Fruit fly (Drosophila melanogaster) whole organism, embryonic: ENCODE measurements around the gene CG46412.

ENCODE experiments used
- CG10462 ChIP-seq: fragments of 200-800 bp; sonication (Bioruptor generic); optimal IDR thresholded peaks from 2 replicates; lab custom pipeline; 2016; ENCODE audit warnings: missing biosample characterization, missing genetic modification characterization
- CG11696 ChIP-seq: fragments of 200-800 bp; sonication (Bioruptor generic); IDR thresholded peaks from 2 replicates; pipeline ENCODE4 v1.3.6; 2022; ENCODE audit warnings: missing biosample characterization, missing genetic modification characterization
- CG17361 ChIP-seq: fragments of 200-800 bp; sonication (Bioruptor generic); IDR thresholded peaks from 3 replicates; pipeline ENCODE4 v1.3.6; 2022; ENCODE audit warnings: missing biosample characterization, missing genetic modification characterization
- CG2199 ChIP-seq: fragments of 200-800 bp; sonication (Bioruptor generic); IDR thresholded peaks from 3 replicates; pipeline ENCODE4 v1.3.6; 2022; ENCODE audit warnings: missing biosample characterization, missing genetic modification characterization
- CG30403 ChIP-seq: fragments of 200-800 bp; sonication (Bioruptor generic); optimal IDR thresholded peaks from 3 replicates; lab custom pipeline; 2016; ENCODE audit warnings: missing biosample characterization, missing genetic modification characterization
- CG31388 ChIP-seq: fragments of 200-800 bp; sonication (Bioruptor generic); optimal IDR thresholded peaks from 2 replicates; lab custom pipeline; 2016; ENCODE audit warnings: missing biosample characterization, missing genetic modification characterization
- CG3163 ChIP-seq: fragments of 200-800 bp; sonication (Bioruptor generic); optimal IDR thresholded peaks from 3 replicates; lab custom pipeline; 2016; ENCODE audit warnings: missing biosample characterization, missing genetic modification characterization
- CG3407 ChIP-seq: fragments of 200-800 bp; sonication (Bioruptor generic); optimal IDR thresholded peaks from 2 replicates; lab custom pipeline; 2018; ENCODE audit warnings: missing biosample characterization, mild to moderate bottlenecking, missing genetic modification characterization
- CG4617 ChIP-seq: fragments of 200-800 bp; sonication (Bioruptor generic); optimal IDR thresholded peaks from 3 replicates; lab custom pipeline; 2016; ENCODE audit warnings: missing biosample characterization, missing genetic modification characterization, borderline replicate concordance
- CG8359 ChIP-seq: fragments of 200-800 bp; sonication (Bioruptor generic); optimal IDR thresholded peaks from 2 replicates; lab custom pipeline; 2017; ENCODE audit warnings: missing biosample characterization, mild to moderate bottlenecking, missing genetic modification characterization, borderline replicate concordance
- CTCF ChIP-seq: fragments of 200-800 bp; sonication (Bioruptor generic); optimal IDR thresholded peaks from 2 replicates; lab custom pipeline; 2017; ENCODE audit warnings: missing biosample characterization, mild to moderate bottlenecking, missing genetic modification characterization, moderate library complexity
- Dad ChIP-seq: fragments of 200-800 bp; sonication (Bioruptor generic); optimal IDR thresholded peaks from 3 replicates; lab custom pipeline; 2016; ENCODE audit warnings: missing biosample characterization, missing genetic modification characterization
- Deaf1 ChIP-seq: fragments of 200-800 bp; optimal IDR thresholded peaks from 3 replicates; lab custom pipeline; 2019; ENCODE audit warnings: missing biosample characterization, mild to moderate bottlenecking, missing genetic modification characterization, moderate library complexity
- Dip3 ChIP-seq: fragments of 200-800 bp; sonication (Bioruptor generic); optimal IDR thresholded peaks from 3 replicates; lab custom pipeline; 2016; ENCODE audit warnings: missing biosample characterization, missing genetic modification characterization
- E2f1 ChIP-seq: fragments of 200-800 bp; sonication (Bioruptor generic); IDR thresholded peaks from 2 replicates; pipeline ENCODE4 v1.3.6; 2022; ENCODE audit warnings: missing biosample characterization, missing genetic modification characterization
- Ets65A ChIP-seq: fragments of 200-800 bp; sonication (Bioruptor generic); peaks from one replicate; lab custom pipeline; 2016; ENCODE audit warnings: missing biosample characterization, missing genetic modification characterization
- Ets97D ChIP-seq: fragments of 200-800 bp; sonication (Bioruptor generic); optimal IDR thresholded peaks from 3 replicates; lab custom pipeline; 2016; ENCODE audit warnings: missing biosample characterization, missing genetic modification characterization
- Gsc ChIP-seq: fragments of 200-800 bp; sonication (Bioruptor generic); IDR thresholded peaks from 2 replicates; pipeline ENCODE4 v1.3.6; 2022; ENCODE audit warnings: missing biosample characterization, missing genetic modification characterization
- Hey ChIP-seq: fragments of 200-800 bp; sonication (Bioruptor generic); optimal IDR thresholded peaks from 3 replicates; lab custom pipeline; 2018; ENCODE audit warnings: missing biosample characterization, mild to moderate bottlenecking, missing genetic modification characterization
- HmgD ChIP-seq: fragments of 200-800 bp; sonication (Bioruptor generic); optimal IDR thresholded peaks from 3 replicates; lab custom pipeline; 2016; ENCODE audit warnings: missing biosample characterization, missing genetic modification characterization
- MESR4 ChIP-seq: fragments of 200-800 bp; sonication (Bioruptor generic); optimal IDR thresholded peaks from 2 replicates; lab custom pipeline; 2018; ENCODE audit warnings: missing biosample characterization, mild to moderate bottlenecking, missing genetic modification characterization, moderate library complexity
- MTF-1 ChIP-seq: fragments of 200-800 bp; sonication (Bioruptor generic); optimal IDR thresholded peaks from 2 replicates; lab custom pipeline; 2018; ENCODE audit warnings: missing biosample characterization, mild to moderate bottlenecking, missing genetic modification characterization, borderline replicate concordance
- Meics ChIP-seq: fragments of 200-800 bp; sonication (Bioruptor generic); optimal IDR thresholded peaks from 2 replicates; lab custom pipeline; 2017; ENCODE audit warnings: missing biosample characterization, mild to moderate bottlenecking, missing genetic modification characterization
- Nf-YC ChIP-seq: fragments of 200-800 bp; optimal IDR thresholded peaks from 3 replicates; lab custom pipeline; 2019; ENCODE audit warnings: missing biosample characterization, mild to moderate bottlenecking, missing genetic modification characterization, moderate library complexity
- Sin3A ChIP-seq: fragments of >200 bp; optimal IDR thresholded peaks from 2 replicates; lab custom pipeline; 2018
- Trl ChIP-seq, 3 experiments: fragments of >200 bp in 2 of 3; fragments of 200-800 bp in 1 of 3; sonication (Bioruptor generic) in 1 of 3; optimal IDR thresholded peaks; 2 replicates in 1 of 3; 3 replicates in 2 of 3; lab custom pipeline; 2016 to 2017; ENCODE audit warnings: missing biosample characterization in 1 of 3, missing genetic modification characterization in 1 of 3
- Xrp1 ChIP-seq: fragments of 200-800 bp; sonication (Bioruptor generic); IDR thresholded peaks from 2 replicates; pipeline ENCODE4 v1.3.6; 2022; ENCODE audit warnings: missing biosample characterization, missing genetic modification characterization
- abd-A ChIP-seq: fragments of 200-800 bp; sonication (Bioruptor generic); optimal IDR thresholded peaks from 3 replicates; lab custom pipeline; 2019; ENCODE audit warnings: missing biosample characterization, mild to moderate bottlenecking, missing genetic modification characterization, moderate library complexity
- cg ChIP-seq: fragments of 200-800 bp; sonication (Bioruptor generic); optimal IDR thresholded peaks from 3 replicates; lab custom pipeline; 2019; ENCODE audit warnings: missing biosample characterization, mild to moderate bottlenecking, missing genetic modification characterization, moderate library complexity
- chinmo ChIP-seq: fragments of 200-800 bp; sonication (Bioruptor generic); IDR thresholded peaks from 4 replicates; pipeline ENCODE4 v1.3.6; 2022; ENCODE audit warnings: missing biosample characterization, missing genetic modification characterization; ENCODE audit not compliant: partially characterized antibody
- chn ChIP-seq: fragments of 200-800 bp; sonication (Bioruptor generic); optimal IDR thresholded peaks from 2 replicates; lab custom pipeline; 2016; ENCODE audit warnings: missing biosample characterization, missing genetic modification characterization
- en ChIP-seq: fragments of 200-800 bp; sonication (Bioruptor generic); optimal IDR thresholded peaks from 2 replicates; lab custom pipeline; 2016; ENCODE audit warnings: missing biosample characterization, missing genetic modification characterization
- ftz-f1 ChIP-seq: fragments of 200-800 bp; sonication (Bioruptor generic); optimal IDR thresholded peaks from 2 replicates; lab custom pipeline; 2016; ENCODE audit warnings: missing biosample characterization, missing genetic modification characterization
- hb ChIP-seq: fragments of 200-800 bp; sonication (Bioruptor generic); IDR thresholded peaks from 3 replicates; pipeline ENCODE4 v1.3.6; 2022; ENCODE audit warnings: missing biosample characterization, missing genetic modification characterization; ENCODE audit not compliant: partially characterized antibody
- hkb ChIP-seq, 2 experiments: fragments of 200-800 bp in 1 of 2; fragments of >200 bp in 1 of 2; sonication (Bioruptor generic) in 1 of 2; IDR thresholded peaks in 1 of 2; optimal IDR thresholded peaks in 1 of 2; 2 replicates each; pipeline versions ENCODE4 v1.3.6 to Lab custom; 2017 to 2022; ENCODE audit warnings: missing biosample characterization in 1 of 2, missing genetic modification characterization in 1 of 2
- lab ChIP-seq: fragments of 200-800 bp; sonication (Bioruptor generic); optimal IDR thresholded peaks from 3 replicates; lab custom pipeline; 2017; ENCODE audit warnings: missing biosample characterization, missing genetic modification characterization, mild to moderate bottlenecking, moderate library complexity, missing genetic modification reagents
- nerfin-2 ChIP-seq: fragments of 200-800 bp; sonication (Bioruptor generic); IDR thresholded peaks from 2 replicates; pipeline ENCODE4 v1.3.6; 2022; ENCODE audit warnings: missing biosample characterization, missing genetic modification characterization; ENCODE audit not compliant: partially characterized antibody
- otp ChIP-seq: fragments of 200-800 bp; sonication (Bioruptor generic); IDR thresholded peaks from 3 replicates; pipeline ENCODE4, ENCODE4 v1.3.6; 2022; ENCODE audit warnings: missing biosample characterization, missing genetic modification characterization
- pb ChIP-seq: fragments of 200-800 bp; sonication (Bioruptor generic); optimal IDR thresholded peaks from 3 replicates; lab custom pipeline; 2016; ENCODE audit warnings: missing biosample characterization, missing genetic modification characterization
- sc ChIP-seq, 3 experiments: fragments of >200 bp in 2 of 3; fragments of 200-800 bp in 1 of 3; sonication (Bioruptor generic) in 1 of 3; optimal IDR thresholded peaks; 2 replicates in 2 of 3; 3 replicates in 1 of 3; lab custom pipeline; 2017; ENCODE audit warnings: mild to moderate bottlenecking in 1 of 3, missing biosample characterization in 1 of 3, missing genetic modification characterization in 1 of 3, missing genetic modification reagents in 1 of 3
- sens ChIP-seq: fragments of 200-800 bp; sonication (Bioruptor generic); peaks from one replicate; lab custom pipeline; 2016; ENCODE audit warnings: missing biosample characterization, missing genetic modification characterization
- sisA ChIP-seq: fragments of 200-800 bp; sonication (Bioruptor generic); IDR thresholded peaks from 2 replicates; pipeline ENCODE4 v1.3.6; 2022; ENCODE audit warnings: missing biosample characterization, missing genetic modification characterization
- wdn ChIP-seq: fragments of 200-800 bp; sonication (Bioruptor generic); IDR thresholded peaks from 2 replicates; pipeline ENCODE4 v1.3.6; 2022; ENCODE audit warnings: missing biosample characterization, missing genetic modification characterization
- zf30C ChIP-seq: fragments of 200-800 bp; sonication (Bioruptor generic); optimal IDR thresholded peaks from 3 replicates; lab custom pipeline; 2018; ENCODE audit warnings: missing biosample characterization, mild to moderate bottlenecking, missing genetic modification characterization

CG46412 gene

dm6 chr3L:11596585-11597252, 32.8 kb upstream of the CG46412 start, which contains the start of gene CG7368 (continued):
- no peak for TF ChIP-seq CG4617
- TF ChIP-seq CG31388 (GFP tag; lab: Kevin White, UChicago), result no peak
- TF ChIP-seq cg (GFP tag; lab: Kevin White, UChicago), result peak; percentile 30
- TF ChIP-seq otp, result no peak
- TF ChIP-seq pb (GFP tag; lab: Kevin White, UChicago), result no peak
- TF ChIP-seq CG17361, result no peak
- TF ChIP-seq sc (optimal IDR thresholded peaks at IDR 0.05; lab: Kevin White, UChicago), result no peak
- TF ChIP-seq sc (GFP tag; optimal IDR thresholded peaks at IDR 0.05; lab: Kevin White, UChicago), result no peak
- no peak for TF ChIP-seq hkb (optimal IDR thresholded peaks at IDR 0.05; lab: Kevin White, UChicago)
- no peak for TF ChIP-seq hkb (GFP tag; IDR thresholded peaks at IDR 0.05; lab: Robert Waterston, UW)
- TF ChIP-seq CG3407, result no peak
- TF ChIP-seq CG2199, result no peak
- TF ChIP-seq lab (GFP tag; lab: Kevin White, UChicago), result no peak
- TF ChIP-seq Meics (GFP tag; lab: Kevin White, UChicago), result peak; percentile 79
- TF ChIP-seq Xrp1 (GFP tag; lab: Robert Waterston, UW), result no peak
- no peak for TF ChIP-seq Sin3A
- TF ChIP-seq Ets97D (GFP tag; lab: Kevin White, UChicago), result no peak
- peak; percentile 58; the same call in 1 of the 4 replicates for TF ChIP-seq chinmo (GFP tag; lab: Robert Waterston, UW)
- peak; percentile 34; the same call in 1 of the 3 replicates for TF ChIP-seq hb
- no peak for TF ChIP-seq CG30403 (GFP tag; lab: Kevin White, UChicago)
- no peak for TF ChIP-seq CG10462 (GFP tag; lab: Kevin White, UChicago)
- TF ChIP-seq sens (GFP tag; lab: Kevin White, UChicago), result peak; percentile 24
- TF ChIP-seq Hey (tag; lab: Kevin White, UChicago), result no peak
- no peak for TF ChIP-seq E2f1 (GFP tag; lab: Robert Waterston, UW)
- TF ChIP-seq Deaf1 (tag; lab: Kevin White, UChicago), result peak; percentile 96
- no peak for TF ChIP-seq Dad (GFP tag; lab: Kevin White, UChicago)
- TF ChIP-seq chn, result no peak
- TF ChIP-seq HmgD (GFP tag; lab: Kevin White, UChicago), result no peak
- no peak for TF ChIP-seq Nf-YC (tag; lab: Kevin White, UChicago)
- peak; percentile 43 for TF ChIP-seq Ets65A (GFP tag; lab: Kevin White, UChicago)
- TF ChIP-seq Gsc (GFP tag; lab: Robert Waterston, UW), result no peak
- peak; percentile 19 for TF ChIP-seq CG3163 (GFP tag; lab: Kevin White, UChicago)
- TF ChIP-seq Dip3, result no peak
- TF ChIP-seq wdn (GFP tag; lab: Robert Waterston, UW), result no peak
- peak; percentile 36 to 71 for TF ChIP-seq Trl (optimal IDR thresholded peaks at IDR 0.05; lab: Kevin White, UChicago)
- TF ChIP-seq Trl (GFP tag; optimal IDR thresholded peaks at IDR 0.05; lab: Kevin White, UChicago), result no peak
- TF ChIP-seq CTCF (GFP tag; lab: Kevin White, UChicago), result no peak
- TF ChIP-seq MESR4 (GFP tag; lab: Kevin White, UChicago), result no peak
- no peak for TF ChIP-seq nerfin-2 (GFP tag; lab: Robert Waterston, UW)
- peak; percentile 47 for TF ChIP-seq abd-A (tag; lab: Kevin White, UChicago)
- no peak for TF ChIP-seq ftz-f1 (GFP tag; lab: Kevin White, UChicago)

- TF ChIP-seq sisA (GFP tag; lab: Robert Waterston, UW), result no peak
- no peak for TF ChIP-seq zf30C (GFP tag; lab: Kevin White, UChicago)
- TF ChIP-seq CG8359 (GFP tag; lab: Kevin White, UChicago), result no peak
- no peak for TF ChIP-seq MTF-1 (GFP tag; lab: Kevin White, UChicago)
- TF ChIP-seq en (GFP tag; lab: Kevin White, UChicago), result no peak
- TF ChIP-seq CG11696, result no peak
Measured at dm6 chr3L:11593778-11594177, 29.9 kb upstream of the CG46412 start.
